Worm (Caenorhabditis elegans) whole organism, L1 larva: Measurements from ENCODE around the gene smc-5.

Experiments used
- ceh-82 ChIP-seq, 3 experiments: fragments of 150-350 bp in 1 of 3; sonication (generic microtip) in 2 of 3; optimal IDR thresholded peaks; 2 replicates each; lab custom pipeline; 2014 to 2017; ENCODE audit warnings: missing biosample characterization in 3 of 3, missing genetic modification characterization in 3 of 3
- unc-130 ChIP-seq: fragments of 150-350 bp; optimal IDR thresholded peaks from 2 replicates; lab custom pipeline; 2017; ENCODE audit warnings: missing biosample characterization, missing genetic modification characterization, inconsistent platforms
- unc-62 ChIP-seq: fragments of 150-350 bp; optimal IDR thresholded peaks from 2 replicates; lab custom pipeline; 2014; ENCODE audit warnings: missing biosample characterization, missing genetic modification reagents, missing genetic modification characterization
- ztf-4 ChIP-seq: fragments of 150-350 bp; optimal IDR thresholded peaks from 2 replicates; lab custom pipeline; 2014; ENCODE audit warnings: missing biosample characterization, missing genetic modification characterization

DNA sequence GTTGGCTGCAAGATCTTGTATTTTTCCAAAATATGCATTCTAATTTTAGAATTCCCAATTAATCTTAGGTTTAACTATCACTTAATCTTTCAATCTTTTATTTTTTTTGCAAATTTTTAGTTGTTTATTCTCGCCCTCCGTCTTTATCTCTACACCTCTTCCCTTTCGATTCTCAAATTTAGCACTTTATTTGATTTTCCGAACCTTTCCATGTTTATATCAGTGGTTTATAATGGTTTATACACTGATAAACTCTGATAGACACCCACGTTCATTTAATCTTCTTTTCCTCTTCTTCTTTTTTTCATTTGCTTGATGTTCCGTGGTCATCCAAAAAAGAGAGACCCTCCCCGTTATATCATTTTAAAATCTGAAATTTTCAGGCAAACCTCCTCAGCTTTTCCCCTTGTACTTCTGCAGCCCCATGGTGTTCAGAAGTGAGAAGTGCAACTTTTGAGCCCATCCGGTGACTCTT is 39.5 kb upstream of the smc-5 start, which contains the start of the genes nsy-1 and F59A6.13:
- TF ChIP-seq unc-62 (GFP tag; lab: Kevin White, UChicago): no peak
- TF ChIP-seq unc-130 (tag; lab: Kevin White, UChicago): no peak
- TF ChIP-seq ceh-82 (tag; optimal IDR thresholded peaks at IDR 0.05; lab: Kevin White, UChicago): no peak
- no peak for TF ChIP-seq ztf-4 (tag; lab: Kevin White, UChicago)
